Fruit fly (Drosophila melanogaster) whole organism, embryonic: ENCODE results near the gene Cad96Cb.

Experiments
- Awh ChIP-seq: fragments of 200-800 bp; sonication (Bioruptor generic); IDR thresholded peaks from 2 replicates; pipeline ENCODE4, ENCODE4 v1.3.6; 2022; ENCODE audit warnings: missing biosample characterization, missing genetic modification characterization
- Bgb ChIP-seq: fragments of 200-800 bp; sonication (Bioruptor generic); IDR thresholded peaks from 2 replicates; pipeline ENCODE4 v1.3.6; 2022; ENCODE audit warnings: missing biosample characterization, missing genetic modification characterization; ENCODE audit not compliant: partially characterized antibody
- CG10209 ChIP-seq: fragments of 200-800 bp; sonication (Bioruptor generic); optimal IDR thresholded peaks from 3 replicates; lab custom pipeline; 2017; ENCODE audit warnings: missing biosample characterization, mild to moderate bottlenecking, missing genetic modification characterization, missing genetic modification reagents
- CG12659 ChIP-seq: fragments of 200-800 bp; sonication (Bioruptor generic); optimal IDR thresholded peaks from 3 replicates; lab custom pipeline; 2017; ENCODE audit warnings: mild to moderate bottlenecking, missing biosample characterization, missing genetic modification reagents, missing genetic modification characterization
- CG12744 ChIP-seq: fragments of 200-800 bp; sonication (Bioruptor generic); optimal IDR thresholded peaks from 2 replicates; lab custom pipeline; 2016; ENCODE audit warnings: missing biosample characterization, missing genetic modification characterization
- CG12942 ChIP-seq: fragments of 200-800 bp; sonication (Bioruptor generic); optimal IDR thresholded peaks from 3 replicates; lab custom pipeline; 2016; ENCODE audit warnings: missing biosample characterization, missing genetic modification characterization
- CG13624 ChIP-seq: fragments of 200-800 bp; sonication (Bioruptor generic); optimal IDR thresholded peaks from 2 replicates; lab custom pipeline; 2016; ENCODE audit warnings: missing biosample characterization, missing genetic modification characterization
- CG14860 ChIP-seq: fragments of 200-800 bp; sonication (Bioruptor generic); IDR thresholded peaks from 3 replicates; pipeline ENCODE4 v1.3.6; 2022; ENCODE audit warnings: missing biosample characterization, missing genetic modification characterization; ENCODE audit not compliant: partially characterized antibody
- CG1602 ChIP-seq: fragments of 200-800 bp; sonication (Bioruptor generic); optimal IDR thresholded peaks from 3 replicates; lab custom pipeline; 2016; ENCODE audit warnings: missing biosample characterization, missing genetic modification characterization
- CG17802 ChIP-seq: fragments of 200-800 bp; sonication (Bioruptor generic); optimal IDR thresholded peaks from 2 replicates; lab custom pipeline; 2018; ENCODE audit warnings: missing biosample characterization, mild to moderate bottlenecking, missing genetic modification characterization, moderate library complexity
- CG18011 ChIP-seq: fragments of 200-800 bp; sonication (Bioruptor generic); optimal IDR thresholded peaks from 2 replicates; lab custom pipeline; 2017; ENCODE audit warnings: missing biosample characterization, missing genetic modification characterization, mild to moderate bottlenecking, moderate library complexity, missing genotype
- CG3163 ChIP-seq: fragments of 200-800 bp; sonication (Bioruptor generic); optimal IDR thresholded peaks from 3 replicates; lab custom pipeline; 2016; ENCODE audit warnings: missing biosample characterization, missing genetic modification characterization
- CG42726 ChIP-seq: fragments of 200-800 bp; sonication (Bioruptor generic); IDR thresholded peaks from 2 replicates; pipeline ENCODE4 v1.3.6; 2022; ENCODE audit warnings: missing biosample characterization, missing genetic modification characterization; ENCODE audit not compliant: partially characterized antibody
- CG4328 ChIP-seq: fragments of 200-800 bp; sonication (Bioruptor generic); optimal IDR thresholded peaks from 3 replicates; lab custom pipeline; 2017; ENCODE audit warnings: missing biosample characterization, missing genetic modification reagents, missing genetic modification characterization
- CG4424 ChIP-seq: fragments of 200-800 bp; sonication (Bioruptor generic); optimal IDR thresholded peaks from 3 replicates; lab custom pipeline; 2016; ENCODE audit warnings: missing biosample characterization, missing genetic modification characterization
- CG4617 ChIP-seq: fragments of 200-800 bp; sonication (Bioruptor generic); optimal IDR thresholded peaks from 3 replicates; lab custom pipeline; 2016; ENCODE audit warnings: missing biosample characterization, missing genetic modification characterization, borderline replicate concordance
- CG4820 ChIP-seq: fragments of 200-800 bp; sonication (Bioruptor generic); optimal IDR thresholded peaks from 3 replicates; lab custom pipeline; 2016; ENCODE audit warnings: missing biosample characterization, missing genetic modification characterization
- CG6254 ChIP-seq: fragments of 200-800 bp; sonication (Bioruptor generic); optimal IDR thresholded peaks from 3 replicates; lab custom pipeline; 2017; ENCODE audit warnings: mild to moderate bottlenecking, missing biosample characterization, missing genetic modification reagents, missing genetic modification characterization
- CG6654 ChIP-seq: fragments of 200-800 bp; sonication (Bioruptor generic); optimal IDR thresholded peaks from 2 replicates; lab custom pipeline; 2017; ENCODE audit warnings: missing biosample characterization, mild to moderate bottlenecking, missing genetic modification characterization
- CG9932 ChIP-seq: fragments of 200-800 bp; sonication (Bioruptor generic); IDR thresholded peaks from 2 replicates; pipeline ENCODE4 v1.3.6; 2022; ENCODE audit warnings: missing biosample characterization, missing genetic modification characterization
- Dfd ChIP-seq, 2 experiments: fragments of >200 bp; optimal IDR thresholded peaks; 2 replicates each; lab custom pipeline; 2017; ENCODE audit warnings: missing biosample characterization in 2 of 2, missing genetic modification characterization in 2 of 2
- Dip3 ChIP-seq: fragments of 200-800 bp; sonication (Bioruptor generic); optimal IDR thresholded peaks from 3 replicates; lab custom pipeline; 2016; ENCODE audit warnings: missing biosample characterization, missing genetic modification characterization
- Eip74EF ChIP-seq, 2 experiments: fragments of 200-800 bp in 1 of 2; fragments of >200 bp in 1 of 2; sonication (Bioruptor generic) in 1 of 2; optimal IDR thresholded peaks; 2 replicates each; lab custom pipeline; 2017 to 2019; ENCODE audit warnings: missing biosample characterization in 2 of 2, missing genetic modification characterization in 2 of 2, mild to moderate bottlenecking in 1 of 2, moderate library complexity in 1 of 2
- Ets97D ChIP-seq: fragments of 200-800 bp; sonication (Bioruptor generic); optimal IDR thresholded peaks from 3 replicates; lab custom pipeline; 2016; ENCODE audit warnings: missing biosample characterization, missing genetic modification characterization
- Gug ChIP-seq: fragments of 200-800 bp; sonication (Bioruptor generic); IDR thresholded peaks from 4 replicates; pipeline ENCODE4 v1.3.6; 2022; ENCODE audit warnings: missing biosample characterization, missing genetic modification characterization
- HHEX ChIP-seq: fragments of 200-800 bp; sonication (Bioruptor generic); optimal IDR thresholded peaks from 3 replicates; lab custom pipeline; 2017; ENCODE audit warnings: missing biosample characterization, mild to moderate bottlenecking, missing genetic modification characterization, missing genetic modification reagents
- Hmr ChIP-seq: fragments of 200-800 bp; sonication (Bioruptor generic); optimal IDR thresholded peaks from 3 replicates; lab custom pipeline; 2017; ENCODE audit warnings: mild to moderate bottlenecking, missing biosample characterization, missing genetic modification reagents, missing genetic modification characterization
- Lim3 ChIP-seq: fragments of 200-800 bp; sonication (Bioruptor generic); IDR thresholded peaks from 2 replicates; pipeline ENCODE4 v1.3.6; 2022; ENCODE audit warnings: missing biosample characterization, missing genetic modification characterization
- Mes4 ChIP-seq: fragments of 200-800 bp; sonication (Bioruptor generic); optimal IDR thresholded peaks from 2 replicates; lab custom pipeline; 2016; ENCODE audit warnings: missing biosample characterization, missing genetic modification characterization
- Sin3A ChIP-seq: fragments of >200 bp; optimal IDR thresholded peaks from 2 replicates; lab custom pipeline; 2018
- abd-A ChIP-seq: fragments of 200-800 bp; sonication (Bioruptor generic); optimal IDR thresholded peaks from 3 replicates; lab custom pipeline; 2019; ENCODE audit warnings: missing biosample characterization, mild to moderate bottlenecking, missing genetic modification characterization, moderate library complexity
- bab2 ChIP-seq: fragments of 200-800 bp; sonication (Bioruptor generic); optimal IDR thresholded peaks from 2 replicates; lab custom pipeline; 2016; ENCODE audit warnings: missing biosample characterization, missing genetic modification characterization
- bowl ChIP-seq: fragments of 200-800 bp; sonication (Bioruptor generic); IDR thresholded peaks from 2 replicates; pipeline ENCODE4 v1.3.6; 2022; ENCODE audit warnings: missing biosample characterization, missing genetic modification characterization
- cas ChIP-seq: fragments of 200-800 bp; sonication (Bioruptor generic); IDR thresholded peaks from 2 replicates; pipeline ENCODE4 v1.3.6; 2022; ENCODE audit warnings: missing biosample characterization, missing genetic modification characterization
- da ChIP-seq: fragments of 200-800 bp; sonication (Bioruptor generic); optimal IDR thresholded peaks from 2 replicates; lab custom pipeline; 2016; ENCODE audit warnings: missing biosample characterization, missing genetic modification characterization
- dpn ChIP-seq, 2 experiments: fragments of 200-800 bp; sonication (Bioruptor generic); optimal IDR thresholded peaks; 3 replicates each; lab custom pipeline; 2016; ENCODE audit warnings: missing biosample characterization in 2 of 2, missing genetic modification characterization in 2 of 2
- fd102C ChIP-seq: fragments of 200-800 bp; sonication (Bioruptor generic); optimal IDR thresholded peaks from 2 replicates; lab custom pipeline; 2018; ENCODE audit warnings: missing biosample characterization, mild to moderate bottlenecking, missing genetic modification characterization, moderate library complexity
- fd3F ChIP-seq: fragments of 200-800 bp; sonication (Bioruptor generic); optimal IDR thresholded peaks from 2 replicates; lab custom pipeline; 2018; ENCODE audit warnings: missing biosample characterization, mild to moderate bottlenecking, missing genetic modification characterization, moderate library complexity
- gro ChIP-seq: fragments of 200-800 bp; sonication (Bioruptor generic); optimal IDR thresholded peaks from 2 replicates; lab custom pipeline; 2016; ENCODE audit warnings: missing biosample characterization, missing genetic modification characterization
- gt ChIP-seq: fragments of 200-800 bp; sonication (Bioruptor generic); IDR thresholded peaks from 2 replicates; pipeline ENCODE4 v1.3.6; 2022; ENCODE audit warnings: missing biosample characterization, missing genetic modification characterization
- inv ChIP-seq: fragments of 200-800 bp; sonication (Bioruptor generic); IDR thresholded peaks from 2 replicates; pipeline ENCODE4 v1.3.6; 2022; ENCODE audit warnings: missing biosample characterization, missing genetic modification characterization; ENCODE audit not compliant: partially characterized antibody
- kay ChIP-seq: fragments of 200-800 bp; sonication (Bioruptor generic); optimal IDR thresholded peaks from 2 replicates; lab custom pipeline; 2016; ENCODE audit warnings: missing biosample characterization, missing genetic modification characterization
- lola ChIP-seq, 3 experiments: fragments of >200 bp in 2 of 3; fragments of 200-800 bp in 1 of 3; sonication (Bioruptor generic) in 1 of 3; optimal IDR thresholded peaks; 2 replicates each; lab custom pipeline; 2017 to 2019; ENCODE audit warnings: missing biosample characterization in 3 of 3, missing genetic modification characterization in 3 of 3, mild to moderate bottlenecking in 1 of 3, moderate library complexity in 1 of 3
- onecut ChIP-seq: fragments of 200-800 bp; sonication (Bioruptor generic); IDR thresholded peaks from 2 replicates; pipeline ENCODE4 v1.3.6; 2022; ENCODE audit warnings: missing biosample characterization, missing genetic modification characterization
- phol ChIP-seq: fragments of 200-800 bp; sonication (Bioruptor generic); optimal IDR thresholded peaks from 3 replicates; lab custom pipeline; 2018; ENCODE audit warnings: missing biosample characterization, mild to moderate bottlenecking, missing genetic modification characterization, moderate library complexity
- rib ChIP-seq: fragments of 200-800 bp; sonication (Bioruptor generic); IDR thresholded peaks from 2 replicates; pipeline ENCODE4 v1.3.6; 2022; ENCODE audit warnings: missing biosample characterization, missing genetic modification characterization
- stc ChIP-seq: fragments of 200-800 bp; sonication (Bioruptor generic); IDR thresholded peaks from 2 replicates; pipeline ENCODE4 v1.3.6; 2022; ENCODE audit warnings: missing biosample characterization, missing genetic modification characterization
- unc-4 ChIP-seq: fragments of 200-800 bp; sonication (Bioruptor generic); IDR thresholded peaks from 2 replicates; pipeline ENCODE4 v1.3.6; 2022; ENCODE audit warnings: missing biosample characterization, missing genetic modification characterization; ENCODE audit not compliant: partially characterized antibody
- vfl ChIP-seq: fragments of 200-800 bp; sonication (Bioruptor generic); optimal IDR thresholded peaks from 2 replicates; lab custom pipeline; 2016; ENCODE audit warnings: missing biosample characterization, missing genetic modification characterization
- wek ChIP-seq: fragments of 200-800 bp; sonication (Bioruptor generic); optimal IDR thresholded peaks from 3 replicates; lab custom pipeline; 2018; ENCODE audit warnings: missing biosample characterization, mild to moderate bottlenecking, missing genetic modification characterization, moderate library complexity

Cad96Cb gene

dm6 chr3R:25221203-25221807 lies 10.8 kb downstream of the Cad96Cb start, which contains the start of gene Alg9 (continued):
- TF ChIP-seq Eip74EF (GFP tag; optimal IDR thresholded peaks at IDR 0.05; lab: Kevin White, UChicago) (no peak), CG10209 (no peak), gro (GFP tag; lab: Kevin White, UChicago) (no peak), gt (GFP tag; lab: Robert Waterston, UW) (no peak), da (GFP tag; lab: Kevin White, UChicago) (no peak), CG13624 (GFP tag; lab: Kevin White, UChicago) (no peak), CG1602 (no peak), CG3163 (GFP tag; lab: Kevin White, UChicago) (no peak), CG6654 (no peak), CG17802 (tag; lab: Kevin White, UChicago) (peak; percentile 81), CG9932 (peak; percentile 30; the same call in 1 of the 2 replicates), CG18011 (no peak), Bgb (GFP tag; lab: Robert Waterston, UW) (peak; percentile 93), fd3F (GFP tag; lab: Kevin White, UChicago) (no peak), kay (GFP tag; lab: Kevin White, UChicago) (no peak), CG6254 (no peak), CG14860 (GFP tag; lab: Robert Waterston, UW) (peak; percentile 84), unc-4 (GFP tag; lab: Robert Waterston, UW) (peak; percentile 89), bab2 (GFP tag; lab: Kevin White, UChicago) (no peak), CG12744 (no peak), Ets97D (GFP tag; lab: Kevin White, UChicago) (peak; percentile 74), cas (GFP tag; lab: Robert Waterston, UW) (no peak), rib (GFP tag; lab: Robert Waterston, UW) (no peak), bowl (GFP tag; lab: Robert Waterston, UW) (no peak), wek (GFP tag; lab: Kevin White, UChicago) (peak; percentile 99), CG4820 (GFP tag; lab: Kevin White, UChicago) (no peak), CG12942 (GFP tag; lab: Kevin White, UChicago) (no peak), dpn (GFP tag; optimal IDR thresholded peaks at IDR 0.05; lab: Kevin White, UChicago) (peak in 1 of 2 experiments; percentile 6), Lim3 (GFP tag; lab: Robert Waterston, UW) (no peak), Hmr (no peak), Dfd (GFP tag; optimal IDR thresholded peaks at IDR 0.05; lab: Kevin White, UChicago) (peak in 1 of 2 experiments; percentile 30), stc (GFP tag; lab: Robert Waterston, UW) (no peak), phol (tag; lab: Kevin White, UChicago) (peak; percentile 33), fd102C (GFP tag; lab: Kevin White, UChicago) (no peak), CG4424 (GFP tag; lab: Kevin White, UChicago) (no peak), inv (GFP tag; lab: Robert Waterston, UW) (peak; percentile 83), CG4328 (GFP tag; lab: Kevin White, UChicago) (no peak), Gug (GFP tag; lab: Robert Waterston, UW) (peak; percentile 2; the same call in 1 of the 4 replicates), lola (GFP tag; optimal IDR thresholded peaks at IDR 0.05; lab: Kevin White, UChicago) (peak in 1 of 3 experiments; percentile 71), Sin3A (peak; percentile 56), Dip3 (GFP tag; lab: Kevin White, UChicago) (no peak), abd-A (tag; lab: Kevin White, UChicago) (no peak), Awh (GFP tag; lab: Robert Waterston, UW) (no peak), Mes4 (GFP tag; lab: Kevin White, UChicago) (no peak), vfl (GFP tag; lab: Kevin White, UChicago) (no peak), HHEX (GFP tag; lab: Kevin White, UChicago) (no peak), CG42726 (peak; percentile 77), onecut (GFP tag; lab: Robert Waterston, UW) (peak; percentile 50; the same call in 1 of the 2 replicates), CG12659 (GFP tag; lab: Kevin White, UChicago) (peak; percentile 31), CG4617 (peak; percentile 41)
